Fruit fly (Drosophila melanogaster) whole organism, prepupa: ENCODE data around the gene CG12620.

ENCODE experiments used
- CG11294 ChIP-seq: fragments of 200-800 bp; sonication (Bioruptor generic); IDR thresholded peaks from 2 replicates; pipeline ENCODE4 v1.3.6; 2022; ENCODE audit warnings: missing biosample characterization, missing genetic modification characterization
- CG15336 ChIP-seq: fragments of 200-800 bp; sonication (Bioruptor generic); IDR thresholded peaks from 2 replicates; pipeline ENCODE4 v1.3.6; 2022; ENCODE audit warnings: missing biosample characterization, missing genetic modification characterization
- CG1621 ChIP-seq: fragments of 200-800 bp; sonication (Bioruptor generic); optimal IDR thresholded peaks from 3 replicates; lab custom pipeline; 2018; ENCODE audit warnings: missing biosample characterization, mild to moderate bottlenecking, missing genetic modification characterization
- CG16779 ChIP-seq: fragments of 200-800 bp; sonication (Bioruptor generic); optimal IDR thresholded peaks from 3 replicates; lab custom pipeline; 2017; ENCODE audit warnings: missing biosample characterization, mild to moderate bottlenecking, missing genetic modification characterization
- CG3032 ChIP-seq: fragments of 200-800 bp; optimal IDR thresholded peaks from 2 replicates; lab custom pipeline; 2019; ENCODE audit warnings: missing biosample characterization, mild to moderate bottlenecking, missing genetic modification characterization, moderate library complexity
- CG31627 ChIP-seq: fragments of 200-800 bp; sonication (Bioruptor generic); optimal IDR thresholded peaks from 3 replicates; lab custom pipeline; 2016; ENCODE audit warnings: missing biosample characterization, missing genetic modification characterization
- CG32006 ChIP-seq: fragments of 200-800 bp; sonication (Bioruptor generic); optimal IDR thresholded peaks from 3 replicates; lab custom pipeline; 2017; ENCODE audit warnings: missing biosample characterization, mild to moderate bottlenecking, missing genetic modification characterization
- CG3919 ChIP-seq: fragments of 200-800 bp; sonication (Bioruptor generic); optimal IDR thresholded peaks from 3 replicates; lab custom pipeline; 2016; ENCODE audit warnings: missing biosample characterization, missing genetic modification characterization
- CG4318 ChIP-seq: fragments of 200-800 bp; sonication (Bioruptor generic); optimal IDR thresholded peaks from 3 replicates; lab custom pipeline; 2017; ENCODE audit warnings: missing biosample characterization, mild to moderate bottlenecking, missing genetic modification characterization
- CG8119 ChIP-seq: fragments of 200-800 bp; sonication (Bioruptor generic); IDR thresholded peaks from 3 replicates; pipeline ENCODE4 v1.3.6; 2022; ENCODE audit warnings: missing biosample characterization, missing genetic modification characterization
- CG8319 ChIP-seq: fragments of 200-800 bp; sonication (Bioruptor generic); optimal IDR thresholded peaks from 3 replicates; lab custom pipeline; 2016; ENCODE audit warnings: missing biosample characterization, missing genetic modification characterization
- CG9139 ChIP-seq: fragments of 200-800 bp; sonication (Bioruptor generic); optimal IDR thresholded peaks from 3 replicates; lab custom pipeline; 2017; ENCODE audit warnings: missing biosample characterization, mild to moderate bottlenecking, missing genetic modification characterization
- Eip75B ChIP-seq: fragments of 200-800 bp; sonication (Bioruptor generic); optimal IDR thresholded peaks from 3 replicates; lab custom pipeline; 2016; ENCODE audit warnings: missing biosample characterization, missing genetic modification characterization
- Eip78C ChIP-seq: fragments of 200-800 bp; sonication (Bioruptor generic); peaks from one replicate; lab custom pipeline; 2016; ENCODE audit warnings: missing biosample characterization, missing genetic modification characterization
- Eip93F ChIP-seq: fragments of 200-800 bp; sonication (Bioruptor generic); optimal IDR thresholded peaks from 2 replicates; lab custom pipeline; 2016; ENCODE audit warnings: missing biosample characterization, mild to moderate bottlenecking, missing genetic modification characterization
- Ets96B ChIP-seq: fragments of 200-800 bp; optimal IDR thresholded peaks from 2 replicates; lab custom pipeline; 2019; ENCODE audit warnings: missing biosample characterization, mild to moderate bottlenecking, missing genetic modification characterization, moderate library complexity
- Gug ChIP-seq: fragments of 200-800 bp; sonication (Bioruptor generic); IDR thresholded peaks from 2 replicates; pipeline ENCODE4 v1.3.6; 2022; ENCODE audit warnings: missing biosample characterization, missing genetic modification characterization
- Hr38 ChIP-seq: sonication (Bioruptor generic); optimal IDR thresholded peaks from 2 replicates; lab custom pipeline; 2016; ENCODE audit warnings: missing biosample characterization, missing genetic modification characterization
- Hr4 ChIP-seq: fragments of 200-800 bp; sonication (Bioruptor generic); optimal IDR thresholded peaks from 3 replicates; lab custom pipeline; 2016; ENCODE audit warnings: missing biosample characterization, missing genetic modification characterization
- Lpt ChIP-seq: fragments of 200-800 bp; sonication (Bioruptor generic); optimal IDR thresholded peaks from 3 replicates; lab custom pipeline; 2016; ENCODE audit warnings: missing biosample characterization, missing genetic modification characterization
- Met ChIP-seq: fragments of 200-800 bp; sonication (Bioruptor generic); optimal IDR thresholded peaks from 3 replicates; lab custom pipeline; 2016; ENCODE audit warnings: missing biosample characterization, missing genetic modification characterization
- Smox ChIP-seq: fragments of 200-800 bp; sonication (Bioruptor generic); optimal IDR thresholded peaks from 3 replicates; lab custom pipeline; 2016; ENCODE audit warnings: missing biosample characterization, missing genetic modification characterization
- achi ChIP-seq: fragments of 200-800 bp; sonication (Bioruptor generic); optimal IDR thresholded peaks from 3 replicates; lab custom pipeline; 2016; ENCODE audit warnings: missing biosample characterization, missing genetic modification characterization
- acj6 ChIP-seq: fragments of 200-800 bp; sonication (Bioruptor generic); optimal IDR thresholded peaks from 3 replicates; lab custom pipeline; 2016; ENCODE audit warnings: missing biosample characterization, missing genetic modification characterization
- cyc ChIP-seq: fragments of 200-800 bp; sonication (Bioruptor generic); optimal IDR thresholded peaks from 3 replicates; lab custom pipeline; 2016; ENCODE audit warnings: missing biosample characterization, missing genetic modification characterization
- dac ChIP-seq: fragments of 200-800 bp; sonication (Bioruptor generic); optimal IDR thresholded peaks from 2 replicates; lab custom pipeline; 2017; ENCODE audit warnings: missing biosample characterization, mild to moderate bottlenecking, missing genetic modification characterization
- eg ChIP-seq: fragments of 200-800 bp; sonication (Bioruptor generic); IDR thresholded peaks from 3 replicates; pipeline ENCODE4 v1.3.6; 2022; ENCODE audit warnings: missing biosample characterization, missing genetic modification characterization
- fd59A ChIP-seq: fragments of 200-800 bp; sonication (Bioruptor generic); optimal IDR thresholded peaks from 2 replicates; lab custom pipeline; 2017; ENCODE audit warnings: missing biosample characterization, mild to moderate bottlenecking, missing genetic modification characterization, missing genetic modification reagents
- fd85E ChIP-seq: fragments of 200-800 bp; sonication (Bioruptor generic); optimal IDR thresholded peaks from 3 replicates; lab custom pipeline; 2016; ENCODE audit warnings: missing biosample characterization, missing genetic modification characterization
- lz ChIP-seq: fragments of 200-800 bp; sonication (Bioruptor generic); optimal IDR thresholded peaks from 3 replicates; lab custom pipeline; 2016; ENCODE audit warnings: missing biosample characterization, missing genetic modification characterization
- net ChIP-seq: fragments of 200-800 bp; sonication (Bioruptor generic); optimal IDR thresholded peaks from 3 replicates; lab custom pipeline; 2016; ENCODE audit warnings: missing biosample characterization, missing genetic modification characterization
- ss ChIP-seq, 2 experiments: fragments of 200-800 bp; sonication (Bioruptor generic); optimal IDR thresholded peaks; 2 replicates in 1 of 2; 3 replicates in 1 of 2; lab custom pipeline; 2017 to 2018; ENCODE audit warnings: mild to moderate bottlenecking in 2 of 2, missing biosample characterization in 2 of 2, missing genetic modification characterization in 2 of 2, moderate library complexity in 1 of 2
- svp ChIP-seq: fragments of 200-800 bp; sonication (Bioruptor generic); peaks from one replicate; lab custom pipeline; 2016; ENCODE audit warnings: missing biosample characterization, missing genetic modification characterization
- topi ChIP-seq: fragments of 200-800 bp; sonication (Bioruptor generic); optimal IDR thresholded peaks from 3 replicates; lab custom pipeline; 2016; ENCODE audit warnings: missing biosample characterization, missing genetic modification characterization
- vri ChIP-seq: fragments of 200-800 bp; sonication (Bioruptor generic); optimal IDR thresholded peaks from 3 replicates; lab custom pipeline; 2016; ENCODE audit warnings: missing biosample characterization, mild to moderate bottlenecking, missing genetic modification characterization

Gene CG12620

DNA sequence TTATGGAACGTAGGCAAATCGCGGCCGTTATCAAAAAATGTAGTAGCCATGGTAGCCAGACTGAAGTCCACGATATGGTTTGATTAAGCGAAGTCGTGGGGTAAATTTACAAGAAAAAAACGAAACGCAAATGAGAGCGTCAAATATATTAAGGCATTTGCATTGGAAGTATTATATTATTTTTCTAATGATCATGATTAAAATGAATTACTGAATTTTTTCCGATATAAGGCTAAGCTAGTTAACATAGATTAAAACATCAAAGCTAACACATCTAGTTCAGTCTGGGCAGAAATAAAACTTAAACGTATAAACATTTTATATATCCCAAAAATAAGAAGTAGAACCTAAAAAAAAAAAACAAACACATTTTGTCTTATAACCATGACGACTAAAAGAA, at the start of gene CG12620:
Gene CG12620, plus strand, starts transcription at position 301 of the 400 bp plus-strand sequence.
- TF ChIP-seq CG3032 (tag; lab: Kevin White, UChicago) (no peak), Hr4 (no peak), svp (no peak), Eip78C (no peak), Lpt (GFP tag; lab: Kevin White, UChicago) (no peak), Eip93F (no peak), CG11294 (GFP tag; lab: Robert Waterston, UW) (no peak), ss (GFP tag; optimal IDR thresholded peaks at IDR 0.05; lab: Kevin White, UChicago) (no peak)

DNA sequence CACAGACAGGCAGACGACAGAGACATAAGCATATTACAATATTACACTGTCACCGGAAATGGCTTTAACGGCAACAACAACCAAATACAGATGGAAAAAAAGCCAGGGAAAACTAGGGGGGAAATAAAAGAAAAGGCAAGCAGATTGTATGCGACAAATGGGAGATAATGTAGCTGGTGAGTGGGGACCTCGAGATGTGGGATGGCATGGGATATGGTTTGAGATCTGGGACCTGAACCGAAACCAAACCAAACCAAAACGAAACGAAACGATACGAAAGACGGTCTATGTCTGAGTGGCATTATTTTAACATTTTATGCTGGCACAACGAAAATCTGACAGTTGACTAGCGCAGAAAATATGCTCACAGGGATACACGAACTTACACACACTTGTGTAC, 46.2 kb upstream of the CG12620 start:
- TF ChIP-seq CG8119 (GFP tag; lab: Robert Waterston, UW) (no peak), dac (no peak), svp (no peak), CG16779 (tag; lab: Kevin White, UChicago) (no peak), topi (GFP tag; lab: Kevin White, UChicago) (no peak), Gug (GFP tag; lab: Robert Waterston, UW) (no peak), CG3032 (tag; lab: Kevin White, UChicago) (no peak), Met (GFP tag; lab: Kevin White, UChicago) (no peak), CG31627 (GFP tag; lab: Kevin White, UChicago) (no peak), Eip78C (no peak)

DNA sequence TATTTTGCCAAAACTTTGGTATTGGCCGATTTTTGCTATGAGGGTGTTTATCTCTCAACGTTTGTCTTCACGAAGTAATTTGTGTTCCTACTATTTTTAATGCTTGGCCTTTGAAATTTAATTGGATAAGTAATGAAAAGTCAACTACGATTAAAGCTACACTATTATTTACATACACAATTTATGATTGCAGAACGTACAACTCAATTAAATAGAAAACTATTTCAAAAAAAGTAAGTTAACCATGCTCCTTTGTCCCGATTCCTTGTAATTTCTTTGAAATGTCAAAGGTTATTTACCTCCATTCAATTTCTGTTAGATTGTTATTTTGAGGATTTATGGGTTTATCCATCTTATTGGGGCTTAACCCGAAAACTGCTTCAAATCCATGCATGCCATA, 39.3 kb upstream of the CG12620 start, which contains the start of gene CG15136:
Gene CG15136, minus strand, starts transcription at position 101 of the 400 bp plus-strand sequence.
- no peak for TF ChIP-seq topi (GFP tag; lab: Kevin White, UChicago)
- TF ChIP-seq vri (GFP tag; lab: Kevin White, UChicago): no peak
- no peak for TF ChIP-seq fd59A (GFP tag; lab: Kevin White, UChicago)
- TF ChIP-seq CG3919 (GFP tag; lab: Kevin White, UChicago): no peak
- no peak for TF ChIP-seq CG8119 (GFP tag; lab: Robert Waterston, UW)
- TF ChIP-seq, all 60 proteins: peak for 0

DNA sequence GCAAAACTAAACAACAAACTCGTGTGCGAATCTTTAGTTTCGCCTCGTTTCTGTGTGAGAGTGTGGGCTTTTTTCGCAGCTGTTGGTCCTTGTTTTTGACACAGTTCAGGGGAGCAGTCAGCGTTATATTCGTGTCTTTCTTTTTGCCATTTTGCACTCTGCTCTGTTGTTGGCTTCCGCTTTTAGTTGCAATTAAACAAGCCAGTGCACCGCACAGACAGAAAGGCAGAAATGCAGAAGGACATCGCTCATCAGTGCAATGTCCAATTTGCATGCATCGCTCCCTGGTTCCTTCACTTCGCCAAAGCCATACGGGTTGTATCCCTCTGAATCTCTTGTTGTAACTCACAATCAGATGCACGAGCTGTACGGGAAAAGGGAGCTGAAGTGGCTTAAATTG, 35.6 kb upstream of the CG12620 start:
- TF ChIP-seq achi (GFP tag; lab: Kevin White, UChicago) (no peak), CG8319 (no peak), Eip78C (no peak), Lpt (GFP tag; lab: Kevin White, UChicago) (no peak), CG1621 (no peak), CG4318 (GFP tag; lab: Kevin White, UChicago) (no peak), CG9139 (GFP tag; lab: Kevin White, UChicago) (no peak), CG3919 (GFP tag; lab: Kevin White, UChicago) (no peak)

DNA sequence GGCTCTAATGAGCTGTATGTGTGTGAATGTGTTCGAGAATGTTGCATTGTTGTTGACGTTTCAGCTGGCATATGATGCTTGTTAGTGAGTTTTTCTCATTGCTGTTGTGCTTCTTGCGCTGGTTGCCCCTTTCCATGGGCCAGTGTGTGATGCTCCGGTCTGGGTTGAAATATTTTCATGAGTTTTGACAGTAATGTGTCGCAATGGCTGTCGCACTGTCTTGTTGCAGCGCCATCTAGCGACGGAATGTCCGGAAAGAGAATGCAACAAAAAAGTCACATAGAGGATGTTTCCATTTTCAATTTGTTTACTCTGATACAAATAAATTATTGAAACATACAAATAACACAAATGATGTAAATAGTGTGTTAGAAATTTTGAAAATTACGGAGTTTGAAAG, 5.3 kb downstream of the CG12620 start:
- TF ChIP-seq Hr38 (GFP tag; lab: Kevin White, UChicago) (no peak), CG4318 (GFP tag; lab: Kevin White, UChicago) (no peak), CG11294 (GFP tag; lab: Robert Waterston, UW) (no peak), Smox (no peak), Eip75B (no peak), fd85E (GFP tag; lab: Kevin White, UChicago) (no peak), Hr4 (no peak), CG32006 (GFP tag; lab: Kevin White, UChicago) (no peak), lz (no peak), Ets96B (tag; lab: Kevin White, UChicago) (no peak), acj6 (GFP tag; lab: Kevin White, UChicago) (no peak), Eip93F (no peak), cyc (GFP tag; lab: Kevin White, UChicago) (no peak), eg (GFP tag; lab: Robert Waterston, UW) (no peak), net (no peak), CG16779 (tag; lab: Kevin White, UChicago) (no peak), CG3032 (tag; lab: Kevin White, UChicago) (no peak), Gug (GFP tag; lab: Robert Waterston, UW) (no peak), CG15336 (GFP tag; lab: Robert Waterston, UW) (no peak), CG3919 (GFP tag; lab: Kevin White, UChicago) (no peak)
